Fruit fly (Drosophila melanogaster) whole organism, embryonic: ENCODE data around the gene CG32985.

Experiments
- Atf6 ChIP-seq: fragments of 200-800 bp; sonication (Bioruptor generic); IDR thresholded peaks from 2 replicates; pipeline ENCODE4 v1.3.6; 2022; ENCODE audit warnings: missing biosample characterization, missing genetic modification characterization
- CG10431 ChIP-seq: fragments of 200-800 bp; sonication (Bioruptor generic); optimal IDR thresholded peaks from 3 replicates; lab custom pipeline; 2018; ENCODE audit warnings: missing biosample characterization, mild to moderate bottlenecking, missing genetic modification characterization
- CG11560 ChIP-seq: fragments of 200-800 bp; sonication (Bioruptor generic); IDR thresholded peaks from 3 replicates; pipeline ENCODE4 v1.3.6; 2022; ENCODE audit warnings: missing biosample characterization, missing genetic modification characterization
- CG12769 ChIP-seq: fragments of 200-800 bp; sonication (Bioruptor generic); optimal IDR thresholded peaks from 2 replicates; lab custom pipeline; 2019; ENCODE audit warnings: missing biosample characterization, mild to moderate bottlenecking, missing genetic modification characterization, moderate library complexity
- CG1529 ChIP-seq: fragments of 200-800 bp; sonication (Bioruptor generic); optimal IDR thresholded peaks from 3 replicates; lab custom pipeline; 2018; ENCODE audit warnings: missing biosample characterization, missing genetic modification characterization
- CG15601 ChIP-seq: fragments of 200-800 bp; sonication (Bioruptor generic); optimal IDR thresholded peaks from 3 replicates; lab custom pipeline; 2019; ENCODE audit warnings: missing biosample characterization, mild to moderate bottlenecking, missing genetic modification characterization, moderate library complexity
- CG17829 ChIP-seq: fragments of 200-800 bp; optimal IDR thresholded peaks from 2 replicates; lab custom pipeline; 2019; ENCODE audit warnings: missing biosample characterization, mild to moderate bottlenecking, missing genetic modification characterization, moderate library complexity
- CG2116 ChIP-seq: fragments of 200-800 bp; sonication (Bioruptor generic); optimal IDR thresholded peaks from 3 replicates; lab custom pipeline; 2018; ENCODE audit warnings: missing biosample characterization, mild to moderate bottlenecking, missing genetic modification characterization
- CG31441 ChIP-seq: fragments of 200-800 bp; sonication (Bioruptor generic); IDR thresholded peaks from 2 replicates; pipeline ENCODE4 v1.3.6; 2022; ENCODE audit warnings: missing biosample characterization, missing genetic modification characterization
- CG4282 ChIP-seq: fragments of 200-800 bp; sonication (Bioruptor generic); optimal IDR thresholded peaks from 2 replicates; lab custom pipeline; 2016; ENCODE audit warnings: missing biosample characterization, missing genetic modification characterization
- CG4854 ChIP-seq: fragments of 200-800 bp; sonication (Bioruptor generic); optimal IDR thresholded peaks from 2 replicates; lab custom pipeline; 2016; ENCODE audit warnings: missing biosample characterization, missing genetic modification characterization, inconsistent platforms
- CG7271 ChIP-seq: fragments of 200-800 bp; sonication (Bioruptor generic); optimal IDR thresholded peaks from 2 replicates; lab custom pipeline; 2018; ENCODE audit warnings: missing biosample characterization, mild to moderate bottlenecking, missing genetic modification characterization, moderate library complexity
- Deaf1 ChIP-seq: fragments of 200-800 bp; optimal IDR thresholded peaks from 3 replicates; lab custom pipeline; 2019; ENCODE audit warnings: missing biosample characterization, mild to moderate bottlenecking, missing genetic modification characterization, moderate library complexity
- Doc3 ChIP-seq: fragments of 200-800 bp; sonication (Bioruptor generic); IDR thresholded peaks from 3 replicates; pipeline ENCODE4 v1.3.6; 2022; ENCODE audit warnings: missing biosample characterization, missing genetic modification characterization; ENCODE audit not compliant: partially characterized antibody
- Drgx ChIP-seq: fragments of 200-800 bp; sonication (Bioruptor generic); IDR thresholded peaks from 2 replicates; pipeline ENCODE4 v1.3.6; 2022; ENCODE audit warnings: missing biosample characterization, missing genetic modification characterization
- Hand ChIP-seq: fragments of 200-800 bp; sonication (Bioruptor generic); optimal IDR thresholded peaks from 2 replicates; lab custom pipeline; 2017; ENCODE audit warnings: mild to moderate bottlenecking, missing biosample characterization, missing genetic modification reagents, missing genetic modification characterization
- Hey ChIP-seq: fragments of 200-800 bp; sonication (Bioruptor generic); optimal IDR thresholded peaks from 3 replicates; lab custom pipeline; 2018; ENCODE audit warnings: missing biosample characterization, mild to moderate bottlenecking, missing genetic modification characterization
- Hr3 ChIP-seq: fragments of 200-800 bp; sonication (Bioruptor generic); optimal IDR thresholded peaks from 3 replicates; lab custom pipeline; 2016; ENCODE audit warnings: missing biosample characterization, missing genetic modification characterization
- Lhr ChIP-seq: fragments of 200-800 bp; sonication (Bioruptor generic); optimal IDR thresholded peaks from 3 replicates; lab custom pipeline; 2017; ENCODE audit warnings: mild to moderate bottlenecking, missing biosample characterization, missing genetic modification reagents, missing genetic modification characterization
- Nf-YC ChIP-seq: fragments of 200-800 bp; optimal IDR thresholded peaks from 3 replicates; lab custom pipeline; 2019; ENCODE audit warnings: missing biosample characterization, mild to moderate bottlenecking, missing genetic modification characterization, moderate library complexity
- Sry-δ ChIP-seq: fragments of 200-800 bp; sonication (Bioruptor generic); optimal IDR thresholded peaks from 2 replicates; lab custom pipeline; 2016; ENCODE audit warnings: missing biosample characterization, missing genetic modification characterization
- br ChIP-seq: fragments of >200 bp; optimal IDR thresholded peaks from 2 replicates; lab custom pipeline; 2017
- bsh ChIP-seq, 2 experiments: fragments of 200-800 bp; sonication (Bioruptor generic); optimal IDR thresholded peaks; 2 replicates each; lab custom pipeline; 2017 to 2018; ENCODE audit warnings: mild to moderate bottlenecking in 2 of 2, missing biosample characterization in 2 of 2, missing genetic modification characterization in 2 of 2, moderate library complexity in 1 of 2
- ci ChIP-seq: fragments of 200-800 bp; sonication (Bioruptor generic); IDR thresholded peaks from 3 replicates; pipeline ENCODE4 v1.3.6; 2022; ENCODE audit warnings: missing biosample characterization, missing genetic modification characterization
- crc ChIP-seq: fragments of 200-800 bp; sonication (Bioruptor generic); optimal IDR thresholded peaks from 2 replicates; lab custom pipeline; 2016; ENCODE audit warnings: missing biosample characterization, missing genetic modification characterization
- crol ChIP-seq: fragments of 200-800 bp; sonication (Bioruptor generic); IDR thresholded peaks from 2 replicates; pipeline ENCODE4 v1.3.6; 2022; ENCODE audit warnings: missing biosample characterization, missing genetic modification characterization
- disco-r ChIP-seq: fragments of 200-800 bp; sonication (Bioruptor generic); optimal IDR thresholded peaks from 2 replicates; lab custom pipeline; 2016; ENCODE audit warnings: missing biosample characterization, missing genetic modification characterization
- gem ChIP-seq: fragments of 200-800 bp; sonication (Bioruptor generic); optimal IDR thresholded peaks from 2 replicates; lab custom pipeline; 2019; ENCODE audit warnings: missing biosample characterization, mild to moderate bottlenecking, missing genetic modification characterization, moderate library complexity
- gsb-n ChIP-seq: fragments of 200-800 bp; sonication (Bioruptor generic); optimal IDR thresholded peaks from 3 replicates; lab custom pipeline; 2018; ENCODE audit warnings: missing biosample characterization, mild to moderate bottlenecking, missing genetic modification characterization
- ind ChIP-seq: fragments of 200-800 bp; sonication (Bioruptor generic); optimal IDR thresholded peaks from 3 replicates; lab custom pipeline; 2016; ENCODE audit warnings: missing biosample characterization, missing genetic modification characterization
- kay ChIP-seq: fragments of 200-800 bp; sonication (Bioruptor generic); optimal IDR thresholded peaks from 2 replicates; lab custom pipeline; 2016; ENCODE audit warnings: missing biosample characterization, missing genetic modification characterization
- ken ChIP-seq: fragments of 200-800 bp; sonication (Bioruptor generic); IDR thresholded peaks from 3 replicates; pipeline ENCODE4 v1.3.6; 2022; ENCODE audit warnings: missing biosample characterization, missing genetic modification characterization
- lov ChIP-seq, 2 experiments: fragments of 200-800 bp in 1 of 2; fragments of >200 bp in 1 of 2; sonication (Bioruptor generic) in 1 of 2; IDR thresholded peaks in 1 of 2; optimal IDR thresholded peaks in 1 of 2; 2 replicates in 1 of 2; 3 replicates in 1 of 2; pipeline versions ENCODE4 v1.3.6 to Lab custom; 2017 to 2022; ENCODE audit warnings: missing biosample characterization in 1 of 2, missing genetic modification characterization in 1 of 2
- luna ChIP-seq: fragments of 200-800 bp; sonication (Bioruptor generic); optimal IDR thresholded peaks from 2 replicates; lab custom pipeline; 2016; ENCODE audit warnings: missing biosample characterization, missing genetic modification characterization
- mld ChIP-seq: fragments of 200-800 bp; sonication (Bioruptor generic); IDR thresholded peaks from 3 replicates; pipeline ENCODE4 v1.3.6; 2022; ENCODE audit warnings: missing biosample characterization, missing genetic modification characterization; ENCODE audit not compliant: partially characterized antibody
- nom ChIP-seq: fragments of 200-800 bp; sonication (Bioruptor generic); optimal IDR thresholded peaks from 2 replicates; lab custom pipeline; 2017; ENCODE audit warnings: missing biosample characterization, missing genetic modification characterization, mild to moderate bottlenecking, moderate library complexity, missing genetic modification reagents
- phol ChIP-seq: fragments of 200-800 bp; sonication (Bioruptor generic); optimal IDR thresholded peaks from 3 replicates; lab custom pipeline; 2018; ENCODE audit warnings: missing biosample characterization, mild to moderate bottlenecking, missing genetic modification characterization, moderate library complexity
- row ChIP-seq: fragments of 200-800 bp; sonication (Bioruptor generic); IDR thresholded peaks from 3 replicates; pipeline ENCODE4 v1.3.6; 2022; ENCODE audit warnings: missing biosample characterization, missing genetic modification characterization
- sens ChIP-seq: fragments of 200-800 bp; sonication (Bioruptor generic); peaks from one replicate; lab custom pipeline; 2016; ENCODE audit warnings: missing biosample characterization, missing genetic modification characterization
- sim ChIP-seq: fragments of 200-800 bp; sonication (Bioruptor generic); IDR thresholded peaks from 2 replicates; pipeline ENCODE4 v1.3.6; 2022; ENCODE audit warnings: missing biosample characterization, missing genetic modification characterization
- so ChIP-seq: fragments of 200-800 bp; sonication (Bioruptor generic); IDR thresholded peaks from 3 replicates; pipeline ENCODE4 v1.3.6; 2022; ENCODE audit warnings: missing biosample characterization, missing genetic modification characterization
- tgo ChIP-seq: fragments of 200-800 bp; sonication (Bioruptor generic); IDR thresholded peaks from 3 replicates; pipeline ENCODE4 v1.3.6; 2022; ENCODE audit warnings: missing biosample characterization, missing genetic modification characterization
- tna ChIP-seq: fragments of 200-800 bp; sonication (Bioruptor generic); IDR thresholded peaks from 2 replicates; pipeline ENCODE4 v1.3.6; 2022; ENCODE audit warnings: missing biosample characterization, missing genetic modification characterization; ENCODE audit not compliant: partially characterized antibody
- wek ChIP-seq: fragments of 200-800 bp; sonication (Bioruptor generic); optimal IDR thresholded peaks from 3 replicates; lab custom pipeline; 2018; ENCODE audit warnings: missing biosample characterization, mild to moderate bottlenecking, missing genetic modification characterization, moderate library complexity
- wor ChIP-seq: fragments of 200-800 bp; sonication (Bioruptor generic); IDR thresholded peaks from 2 replicates; pipeline ENCODE4 v1.3.6; 2022; ENCODE audit warnings: missing biosample characterization, missing genetic modification characterization
- yki ChIP-seq: fragments of >200 bp; optimal IDR thresholded peaks from 3 replicates; lab custom pipeline; 2018
- zen2 ChIP-seq: fragments of 200-800 bp; sonication (Bioruptor generic); IDR thresholded peaks from 3 replicates; pipeline ENCODE4 v1.3.6; 2022; ENCODE audit warnings: missing biosample characterization, missing genetic modification characterization; ENCODE audit not compliant: partially characterized antibody

Gene CG32985

dm6 chr2L:8962254-8962653 is at the start of gene CG32985, which contains the start of gene CG9525:
Gene CG32985 (plus strand): TSS chr2L:8962533.
Gene CG9525 (minus strand): TSS chr2L:8962354.
- no peak for TF ChIP-seq sim (GFP tag; lab: Robert Waterston, UW)
- no peak for TF ChIP-seq Nf-YC (tag; lab: Kevin White, UChicago)
- TF ChIP-seq mld (GFP tag; lab: Robert Waterston, UW), result no peak
- no peak for TF ChIP-seq br (lab: Kevin White, UChicago)
- no peak for TF ChIP-seq zen2 (GFP tag; lab: Robert Waterston, UW)
- no peak for TF ChIP-seq Deaf1 (tag; lab: Kevin White, UChicago)
- no peak for TF ChIP-seq Atf6 (GFP tag; lab: Robert Waterston, UW)
- TF ChIP-seq CG7271 (tag; lab: Kevin White, UChicago), result no peak
- TF ChIP-seq ind (GFP tag; lab: Kevin White, UChicago), result no peak
- TF ChIP-seq Sry-δ, result no peak
- no peak for TF ChIP-seq CG12769
- no peak for TF ChIP-seq yki
- TF ChIP-seq CG4854, result no peak
- no peak for TF ChIP-seq CG10431 (GFP tag; lab: Kevin White, UChicago)
- TF ChIP-seq CG1529, result no peak
- no peak for TF ChIP-seq so

dm6 chr2L:8915709-8916108 is 46.6 kb upstream of the CG32985 start:
- TF ChIP-seq Doc3 (GFP tag; lab: Robert Waterston, UW) (no peak), CG12769 (peak; percentile 4), crol (peak; percentile 54; the same call in 1 of the 2 replicates), disco-r (GFP tag; lab: Kevin White, UChicago) (no peak)

- TF ChIP-seq CG4282 (GFP tag; lab: Kevin White, UChicago) (no peak), bsh (GFP tag; optimal IDR thresholded peaks at IDR 0.05; lab: Kevin White, UChicago) (peak in 1 of 2 experiments; percentile 29), crc (no peak), sens (GFP tag; lab: Kevin White, UChicago) (peak; percentile 21), nom (peak; percentile 7), CG11560 (tag; lab: Robert Waterston, UW) (no peak), kay (GFP tag; lab: Kevin White, UChicago) (no peak), Drgx (GFP tag; lab: Robert Waterston, UW) (peak; percentile 44; the same call in 1 of the 2 replicates)
These were observed 42.7 kb upstream of the CG32985 start for dm6 chr2L:8919638-8920037.

- peak; percentile 6 for TF ChIP-seq gsb-n
- TF ChIP-seq CG15601 (tag; lab: Kevin White, UChicago), result no peak
- TF ChIP-seq luna, result no peak
- TF ChIP-seq tna, result no peak
- TF ChIP-seq CG4282 (GFP tag; lab: Kevin White, UChicago), result no peak
- no peak for TF ChIP-seq Hand (GFP tag; lab: Kevin White, UChicago)
- 0 out of 3 replicates have a peak, but pooled peaks have one; percentile 35 for TF ChIP-seq row (GFP tag; lab: Robert Waterston, UW)
- no peak for TF ChIP-seq sim (GFP tag; lab: Robert Waterston, UW)
- no peak for TF ChIP-seq Lhr (GFP tag; lab: Kevin White, UChicago)
- TF ChIP-seq CG31441 (GFP tag; lab: Robert Waterston, UW), result peak; percentile 52; the same call in 1 of the 2 replicates
- peak; percentile 31 for TF ChIP-seq phol (tag; lab: Kevin White, UChicago)
- no peak for TF ChIP-seq Hey
- 0 out of 3 replicates have a peak, but pooled peaks have one; percentile 31 for TF ChIP-seq tgo (GFP tag; lab: Robert Waterston, UW)
- TF ChIP-seq Hr3 (GFP tag; lab: Kevin White, UChicago), result peak; percentile 4
- TF ChIP-seq CG17829 (tag; lab: Kevin White, UChicago), result peak; percentile 34
- TF ChIP-seq ken (GFP tag; lab: Robert Waterston, UW), result no peak
- no peak for TF ChIP-seq wor (GFP tag; lab: Robert Waterston, UW)
- peak; percentile 32 to 53 for TF ChIP-seq bsh (GFP tag; optimal IDR thresholded peaks at IDR 0.05; lab: Kevin White, UChicago)
- TF ChIP-seq wek, result no peak
- TF ChIP-seq Drgx (GFP tag; lab: Robert Waterston, UW), result peak; percentile 61
- TF ChIP-seq lov (optimal IDR thresholded peaks at IDR 0.05; lab: Kevin White, UChicago), result no peak
- TF ChIP-seq lov (GFP tag; IDR thresholded peaks at IDR 0.05; lab: Robert Waterston, UW), result no peak
- 0 out of 3 replicates have a peak, but pooled peaks have one; percentile 24 for TF ChIP-seq ci
- peak; percentile 61 for TF ChIP-seq gem
- no peak for TF ChIP-seq CG2116
These were observed 42.0 kb upstream of the CG32985 start for dm6 chr2L:8920294-8920693.
